Worm (Caenorhabditis elegans) whole organism, L1 larva: Measurements from ENCODE around the gene F53B3.3.

Experiments
- fkh-10 ChIP-seq: sonication (generic microtip); optimal IDR thresholded peaks from 2 replicates; lab custom pipeline; 2017; ENCODE audit warnings: missing biosample characterization, missing genetic modification reagents, missing genetic modification characterization
- fos-1 ChIP-seq: fragments of 150-350 bp; optimal IDR thresholded peaks from 2 replicates; lab custom pipeline; 2014; ENCODE audit warnings: missing biosample characterization, missing genetic modification characterization
- nhr-12 ChIP-seq: sonication (generic microtip); optimal IDR thresholded peaks from 2 replicates; lab custom pipeline; 2017; ENCODE audit warnings: missing biosample characterization, missing genetic modification characterization
- unc-62 ChIP-seq: fragments of 150-350 bp; optimal IDR thresholded peaks from 2 replicates; lab custom pipeline; 2014; ENCODE audit warnings: missing biosample characterization, missing genetic modification reagents, missing genetic modification characterization

- TF ChIP-seq unc-62 (GFP tag; lab: Kevin White, UChicago) = no peak
- TF ChIP-seq fkh-10 (GFP tag; lab: Kevin White, UChicago) = no peak
- TF ChIP-seq nhr-12 (tag; lab: Kevin White, UChicago) = no peak
- TF ChIP-seq fos-1 (tag; lab: Kevin White, UChicago) = no peak
Measured at ce11 chrX:2826337-2826736, 44.6 kb downstream of the F53B3.3 start.
